Fruit fly (Drosophila melanogaster): Measurements from ENCODE around the gene CG32087.
A peak's percentile ranks its signal among the peaks of the same experiment; 100 is the strongest.

- no peak for TF ChIP-seq CG4318 (GFP tag; optimal IDR thresholded peaks at IDR 0.05)
- TF ChIP-seq lz (GFP tag; optimal IDR thresholded peaks at IDR 0.05) = no peak
- no peak for TF ChIP-seq Eip93F (GFP tag; optimal IDR thresholded peaks at IDR 0.05)
- no peak for TF ChIP-seq CG6854 (GFP tag; optimal IDR thresholded peaks at IDR 0.05)
- TF ChIP-seq vri (GFP tag; optimal IDR thresholded peaks at IDR 0.05) = peak; percentile 78
- no peak for TF ChIP-seq cyc (GFP tag; optimal IDR thresholded peaks at IDR 0.05)
- TF ChIP-seq CG10669 (GFP tag; optimal IDR thresholded peaks at IDR 0.05) = no peak
Observed at dm6 chr3L:11776731-11777130, 44.8 kb downstream of the CG32087 start, which contains the start of gene CG14131.

Measured in whole organism, prepupa.